Fruit fly (Drosophila melanogaster): ENCODE data around the gene CG43116.

The CG43116 gene

dm6 chr3R:25996197-25997005, at the start of gene CG43116:
TSS of gene CG43116 (minus strand) at chr3R:25996996.
- no peak for TF ChIP-seq CG17801 (GFP tag; optimal IDR thresholded peaks at IDR 0.05; ENCODE audit: partially characterized antibody)

dm6 chr3R:26042131-26042885, 45.5 kb upstream of the CG43116 start:
- TF ChIP-seq CG17801 (GFP tag; optimal IDR thresholded peaks at IDR 0.05; ENCODE audit: partially characterized antibody): peak; percentile 86

- no peak for TF ChIP-seq CG17801 (GFP tag; optimal IDR thresholded peaks at IDR 0.05; ENCODE audit: partially characterized antibody)
Measured at dm6 chr3R:26041417-26042101, 44.8 kb upstream of the CG43116 start, which contains the start of gene gro. TSS of gene gro (plus strand) at chr3R:26041736.

- TF ChIP-seq CG17801 (GFP tag; optimal IDR thresholded peaks at IDR 0.05; ENCODE audit: partially characterized antibody): no peak
Measured at dm6 chr3R:26039793-26040335, 43.1 kb upstream of the CG43116 start.

dm6 chr3R:26037899-26038298, 41.1 kb upstream of the CG43116 start:
- TF ChIP-seq CG17801 (GFP tag; optimal IDR thresholded peaks at IDR 0.05; ENCODE audit: partially characterized antibody): no peak

- no peak for TF ChIP-seq CG17801 (GFP tag; optimal IDR thresholded peaks at IDR 0.05; ENCODE audit: partially characterized antibody)
Measured at dm6 chr3R:26036153-26037144, 39.7 kb upstream of the CG43116 start.

dm6 chr3R:26035369-26035656, 38.5 kb upstream of the CG43116 start:
- no peak for TF ChIP-seq CG17801 (GFP tag; optimal IDR thresholded peaks at IDR 0.05; ENCODE audit: partially characterized antibody)

- no peak for TF ChIP-seq CG17801 (GFP tag; optimal IDR thresholded peaks at IDR 0.05; ENCODE audit: partially characterized antibody)
Measured at dm6 chr3R:26034643-26035368, 38.0 kb upstream of the CG43116 start.

- no peak for TF ChIP-seq CG17801 (GFP tag; optimal IDR thresholded peaks at IDR 0.05; ENCODE audit: partially characterized antibody)
Measured at dm6 chr3R:26032611-26033001, 35.8 kb upstream of the CG43116 start.

- TF ChIP-seq CG17801 (GFP tag; optimal IDR thresholded peaks at IDR 0.05; ENCODE audit: partially characterized antibody): no peak
Measured at dm6 chr3R:26031968-26032610, 35.3 kb upstream of the CG43116 start.

- TF ChIP-seq CG17801 (GFP tag; optimal IDR thresholded peaks at IDR 0.05; ENCODE audit: partially characterized antibody): no peak
Measured at dm6 chr3R:26030562-26030961, 33.8 kb upstream of the CG43116 start.

dm6 chr3R:26027903-26028302, 31.1 kb upstream of the CG43116 start:
- TF ChIP-seq CG17801 (GFP tag; optimal IDR thresholded peaks at IDR 0.05; ENCODE audit: partially characterized antibody): no peak

dm6 chr3R:26026631-26027274, 30.0 kb upstream of the CG43116 start:
- no peak for TF ChIP-seq CG17801 (GFP tag; optimal IDR thresholded peaks at IDR 0.05; ENCODE audit: partially characterized antibody)
